Worm (Caenorhabditis elegans) whole organism, late embryonic: ENCODE results near the gene mel-28.
A peak's percentile ranks its signal among the peaks of the same experiment; 100 is the strongest.

Experiments used
- C08G9.2 ChIP-seq: sonication (generic microtip); optimal IDR thresholded peaks from 2 replicates; lab custom pipeline; 2016; ENCODE audit warnings: mild to moderate bottlenecking, missing genetic modification characterization, moderate library complexity, missing compliant biosample characterization
- K09A11.1 ChIP-seq: sonication (generic microtip); optimal IDR thresholded peaks from 2 replicates; lab custom pipeline; 2017; ENCODE audit warnings: antibody characterized with exemption, mild to moderate bottlenecking, missing genetic modification characterization, missing compliant biosample characterization; ENCODE audit not compliant: insufficient read depth
- T23F11.4 ChIP-seq: fragments of 200-800 bp; sonication (Bioruptor generic); optimal IDR thresholded peaks from 2 replicates; lab custom pipeline; 2018; ENCODE audit warnings: mild to moderate bottlenecking, missing genetic modification characterization, missing compliant biosample characterization
- Y22D7AL.16 ChIP-seq: sonication (generic microtip); optimal IDR thresholded peaks from 2 replicates; lab custom pipeline; 2016; ENCODE audit warnings: missing genetic modification characterization, missing compliant biosample characterization
- ahr-1 ChIP-seq: sonication (generic microtip); optimal IDR thresholded peaks from 2 replicates; lab custom pipeline; 2016; ENCODE audit warnings: missing genetic modification characterization, missing compliant biosample characterization
- ceh-19 ChIP-seq: fragments of 200-800 bp; sonication (Bioruptor generic); optimal IDR thresholded peaks from 2 replicates; lab custom pipeline; 2018; ENCODE audit warnings: mild to moderate bottlenecking, missing genetic modification characterization, missing compliant biosample characterization
- ceh-22 ChIP-seq: sonication (generic microtip); optimal IDR thresholded peaks from 2 replicates; lab custom pipeline; 2017; ENCODE audit warnings: missing biosample characterization, missing genetic modification characterization
- ceh-31 ChIP-seq: sonication (generic microtip); optimal IDR thresholded peaks from 2 replicates; lab custom pipeline; 2016; ENCODE audit warnings: missing genetic modification characterization, missing compliant biosample characterization
- ceh-34 ChIP-seq: sonication (generic microtip); optimal IDR thresholded peaks from 2 replicates; lab custom pipeline; 2016; ENCODE audit warnings: mild to moderate bottlenecking, missing genetic modification characterization, missing compliant biosample characterization
- ceh-6 ChIP-seq: fragments of 200-800 bp; sonication (Bioruptor generic); optimal IDR thresholded peaks from 2 replicates; lab custom pipeline; 2018; ENCODE audit warnings: mild to moderate bottlenecking, missing genetic modification characterization, missing compliant biosample characterization
- ceh-9 ChIP-seq: sonication (generic microtip); optimal IDR thresholded peaks from 2 replicates; lab custom pipeline; 2016; ENCODE audit warnings: mild to moderate bottlenecking, missing genetic modification characterization, inconsistent platforms, missing compliant biosample characterization
- che-1 ChIP-seq: sonication (generic microtip); optimal IDR thresholded peaks from 2 replicates; lab custom pipeline; 2016; ENCODE audit warnings: mild to moderate bottlenecking, missing genetic modification characterization, missing compliant biosample characterization
- dve-1 ChIP-seq: sonication (generic microtip); optimal IDR thresholded peaks from 2 replicates; lab custom pipeline; 2017; ENCODE audit warnings: antibody characterized with exemption, mild to moderate bottlenecking, missing genetic modification characterization, missing compliant biosample characterization
- ets-4 ChIP-seq: sonication (generic microtip); optimal IDR thresholded peaks from 2 replicates; lab custom pipeline; 2016; ENCODE audit warnings: missing genetic modification characterization, missing compliant biosample characterization
- gmeb-2 ChIP-seq: sonication (generic microtip); optimal IDR thresholded peaks from 2 replicates; lab custom pipeline; 2016; ENCODE audit warnings: missing genetic modification characterization, inconsistent platforms, missing compliant biosample characterization
- hlh-13 ChIP-seq: fragments of 200-800 bp; sonication (Bioruptor generic); optimal IDR thresholded peaks from 2 replicates; lab custom pipeline; 2018; ENCODE audit warnings: mild to moderate bottlenecking, missing genetic modification characterization, missing compliant biosample characterization
- hlh-15 ChIP-seq: sonication (generic microtip); optimal IDR thresholded peaks from 2 replicates; lab custom pipeline; 2016; ENCODE audit warnings: missing genetic modification characterization, missing compliant biosample characterization
- hlh-30 ChIP-seq: sonication (generic microtip); optimal IDR thresholded peaks from 2 replicates; lab custom pipeline; 2017; ENCODE audit warnings: antibody characterized with exemption, missing genetic modification characterization, missing compliant biosample characterization; ENCODE audit not compliant: insufficient read depth
- hlh-8 ChIP-seq: sonication (generic microtip); optimal IDR thresholded peaks from 2 replicates; lab custom pipeline; 2016; ENCODE audit warnings: missing genotype, missing genetic modification characterization, missing compliant biosample characterization
- lin-11 ChIP-seq: fragments of 200-800 bp; sonication (Bioruptor generic); optimal IDR thresholded peaks from 2 replicates; lab custom pipeline; 2018; ENCODE audit warnings: mild to moderate bottlenecking, missing genetic modification characterization, missing compliant biosample characterization
- nfya-1 ChIP-seq: sonication (generic microtip); optimal IDR thresholded peaks from 2 replicates; lab custom pipeline; 2017; ENCODE audit warnings: missing genetic modification characterization, mild to moderate bottlenecking, missing compliant biosample characterization, antibody characterized with exemption, moderate library complexity
- nhr-232 ChIP-seq: sonication (generic microtip); optimal IDR thresholded peaks from 2 replicates; lab custom pipeline; 2016; ENCODE audit warnings: missing genetic modification characterization, missing compliant biosample characterization
- npax-4 ChIP-seq: sonication (generic microtip); optimal IDR thresholded peaks from 2 replicates; lab custom pipeline; 2016; ENCODE audit warnings: missing genetic modification characterization, missing compliant biosample characterization
- pag-3 ChIP-seq: sonication (generic microtip); optimal IDR thresholded peaks from 2 replicates; lab custom pipeline; 2016; ENCODE audit warnings: missing compliant biosample characterization, missing genetic modification characterization, borderline replicate concordance
- pax-1 ChIP-seq: fragments of 150-350 bp; optimal IDR thresholded peaks from 2 replicates; lab custom pipeline; 2014; ENCODE audit warnings: missing biosample characterization, missing genetic modification characterization
- pros-1 ChIP-seq: fragments of 150-350 bp; optimal IDR thresholded peaks from 2 replicates; lab custom pipeline; 2014; ENCODE audit warnings: missing biosample characterization, missing genetic modification reagents, missing genetic modification characterization
- sdc-2 ChIP-seq: sonication (generic microtip); optimal IDR thresholded peaks from 2 replicates; lab custom pipeline; 2016; ENCODE audit warnings: missing genotype, missing genetic modification characterization, missing compliant biosample characterization
- syd-9 ChIP-seq: sonication (generic microtip); optimal IDR thresholded peaks from 2 replicates; lab custom pipeline; 2016; ENCODE audit warnings: mild to moderate bottlenecking, missing genetic modification characterization, moderate library complexity, missing compliant biosample characterization
- tbx-2 ChIP-seq: sonication (generic microtip); optimal IDR thresholded peaks from 2 replicates; lab custom pipeline; 2016; ENCODE audit warnings: missing genetic modification characterization, missing compliant biosample characterization
- unc-42 ChIP-seq: sonication (generic microtip); optimal IDR thresholded peaks from 2 replicates; lab custom pipeline; 2016; ENCODE audit warnings: missing genotype, missing genetic modification characterization, missing compliant biosample characterization
- unc-55 ChIP-seq: sonication (generic microtip); optimal IDR thresholded peaks from 2 replicates; lab custom pipeline; 2017; ENCODE audit warnings: missing biosample characterization, missing genetic modification reagents, missing genetic modification characterization
- unc-86 ChIP-seq: sonication (generic microtip); optimal IDR thresholded peaks from 2 replicates; lab custom pipeline; 2016; ENCODE audit warnings: missing genetic modification characterization, missing compliant biosample characterization
- zip-5 ChIP-seq: sonication (generic microtip); optimal IDR thresholded peaks from 2 replicates; lab custom pipeline; 2016; ENCODE audit warnings: missing genetic modification characterization, missing compliant biosample characterization

Gene mel-28

ce11 chrIII:4808089-4808488 is 22.2 kb downstream of the mel-28 start:
- no peak for TF ChIP-seq ceh-6 (GFP tag; lab: Kevin White, UChicago)
- peak; percentile 85 for TF ChIP-seq nfya-1 (tag; lab: Kevin White, UChicago)

- no peak for TF ChIP-seq tbx-2 (tag; lab: Kevin White, UChicago)
- TF ChIP-seq syd-9, result no peak
- no peak for TF ChIP-seq C08G9.2 (tag; lab: Kevin White, UChicago)
- no peak for TF ChIP-seq ceh-31 (tag; lab: Kevin White, UChicago)
These were observed 23.8 kb downstream of the mel-28 start, which contains the start of gene pal-1 for ce11 chrIII:4809526-4810153. Gene pal-1 (minus strand): TSS chrIII:4809576.

- TF ChIP-seq unc-86 (tag; lab: Kevin White, UChicago) (no peak), npax-4 (tag; lab: Kevin White, UChicago) (no peak), ceh-9 (no peak), unc-55 (no peak), sdc-2 (tag; lab: Kevin White, UChicago) (no peak), T23F11.4 (GFP tag; lab: Kevin White, UChicago) (no peak), hlh-8 (no peak)
These were observed 25.3 kb downstream of the mel-28 start, which contains the start of gene C38D4.7 for ce11 chrIII:4811195-4811594. Gene C38D4.7 (minus strand): TSS chrIII:4811295.

ce11 chrIII:4814730-4815129 is 28.9 kb downstream of the mel-28 start, which contains the start of gene arl-6:
Gene arl-6 (minus strand): TSS chrIII:4814830.
- no peak for TF ChIP-seq hlh-13
- no peak for TF ChIP-seq tbx-2 (tag; lab: Kevin White, UChicago)
- no peak for TF ChIP-seq ceh-31 (tag; lab: Kevin White, UChicago)
- TF ChIP-seq unc-55, result no peak
- no peak for TF ChIP-seq hlh-15 (tag; lab: Kevin White, UChicago)
- TF ChIP-seq che-1, result no peak
- TF ChIP-seq ahr-1 (tag; lab: Kevin White, UChicago), result no peak
- no peak for TF ChIP-seq unc-42
- TF ChIP-seq hlh-8, result no peak
- no peak for TF ChIP-seq ets-4 (tag; lab: Kevin White, UChicago)
- TF ChIP-seq K09A11.1, result no peak

ce11 chrIII:4817240-4817639 is 31.4 kb downstream of the mel-28 start, which contains the start of gene F26A1.4:
Gene F26A1.4 (plus strand): TSS chrIII:4817540.
- TF ChIP-seq nhr-232, result no peak
- no peak for TF ChIP-seq ceh-34 (tag; lab: Kevin White, UChicago)
- no peak for TF ChIP-seq unc-86 (tag; lab: Kevin White, UChicago)
- TF ChIP-seq ceh-22 (tag; lab: Kevin White, UChicago), result no peak
- TF ChIP-seq ceh-19 (GFP tag; lab: Kevin White, UChicago), result no peak
- no peak for TF ChIP-seq Y22D7AL.16 (tag; lab: Kevin White, UChicago)
- TF ChIP-seq dve-1, result no peak
- TF ChIP-seq che-1, result no peak
- no peak for TF ChIP-seq gmeb-2
- TF ChIP-seq pros-1 (tag; lab: Kevin White, UChicago), result no peak
- TF ChIP-seq T23F11.4 (GFP tag; lab: Kevin White, UChicago), result no peak
- no peak for TF ChIP-seq ceh-9
- TF ChIP-seq syd-9, result no peak
- no peak for TF ChIP-seq C08G9.2 (tag; lab: Kevin White, UChicago)
- no peak for TF ChIP-seq ceh-6 (GFP tag; lab: Kevin White, UChicago)
- no peak for TF ChIP-seq sdc-2 (tag; lab: Kevin White, UChicago)
- no peak for TF ChIP-seq lin-11 (tag; lab: Kevin White, UChicago)
- no peak for TF ChIP-seq pax-1

ce11 chrIII:4819843-4820242 is 34.0 kb downstream of the mel-28 start, which contains the start of gene F26A1.7:
Gene F26A1.7 (minus strand): TSS chrIII:4819943.
- TF ChIP-seq ceh-34 (tag; lab: Kevin White, UChicago) (no peak), pag-3 (tag; lab: Kevin White, UChicago) (no peak), T23F11.4 (GFP tag; lab: Kevin White, UChicago) (no peak), nfya-1 (tag; lab: Kevin White, UChicago) (no peak), npax-4 (tag; lab: Kevin White, UChicago) (no peak), hlh-30 (tag; lab: Kevin White, UChicago) (no peak), zip-5 (tag; lab: Kevin White, UChicago) (no peak)
